Worm (Caenorhabditis elegans) whole organism, L4/young adult: Measurements from ENCODE around the gene T20D4.12.

ENCODE experiments used
- dao-5 ChIP-seq: sonication (generic microtip); optimal IDR thresholded peaks from 2 replicates; lab custom pipeline; 2016; ENCODE audit warnings: missing genotype, missing genetic modification characterization, moderate library complexity, missing compliant biosample characterization
- him-1 ChIP-seq: sonication (generic microtip); optimal IDR thresholded peaks from 2 replicates; lab custom pipeline; 2016; ENCODE audit warnings: missing genotype, missing genetic modification reagents, missing genetic modification characterization, missing compliant biosample characterization

DNA sequence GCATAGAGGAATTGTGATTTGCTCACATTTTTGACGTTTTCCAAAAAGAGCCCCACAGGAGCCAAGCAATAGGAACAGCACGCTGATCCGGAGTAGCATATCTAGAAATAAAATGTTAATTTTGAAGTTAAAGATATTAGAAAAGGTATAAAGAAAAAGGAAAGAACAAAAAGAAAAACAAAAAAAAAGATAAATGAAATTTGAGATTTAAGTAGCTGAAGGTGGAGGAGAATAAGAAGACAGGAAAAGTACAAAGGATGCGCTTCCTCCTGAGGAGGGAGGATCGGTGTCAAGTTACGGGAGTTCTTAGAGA is 47.9 kb downstream of the T20D4.12 start, which contains the start of gene cfz-2:
- TF ChIP-seq him-1 (tag; lab: Kevin White, UChicago), result no peak
- no peak for TF ChIP-seq dao-5 (tag; lab: Kevin White, UChicago)
